Worm (Caenorhabditis elegans): ENCODE measurements around the gene F11D11.3.

F11D11.3 gene

DNA sequence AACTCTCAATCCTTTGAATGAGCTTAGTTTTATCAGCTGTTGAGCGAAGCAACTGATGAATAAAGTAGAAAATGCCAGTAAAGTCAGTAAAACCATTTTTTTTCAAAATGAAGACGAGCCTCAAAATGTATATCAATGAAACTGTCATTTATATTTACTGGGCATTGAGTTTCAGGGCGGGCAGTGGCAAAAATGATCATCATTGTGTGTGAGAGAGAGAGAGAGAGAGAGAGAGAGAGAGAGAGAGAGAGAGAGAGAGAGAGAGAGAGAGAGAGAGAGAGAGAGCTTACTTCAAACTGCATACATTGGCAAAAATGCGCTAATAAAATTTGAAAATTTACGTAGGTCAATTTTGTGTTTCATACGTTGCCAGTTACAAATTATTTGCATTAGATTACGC lies at the start of gene F11D11.3:
Gene F11D11.3, minus strand, starts transcription at position 101 of the 400 bp plus-strand sequence.
- TF ChIP-seq med-1 (GFP tag; optimal IDR thresholded peaks at IDR 0.05; ENCODE audit: insufficient read depth) (no peak), ref-1 (GFP tag; conservative IDR thresholded peaks at IDR 0.05) (no peak), flt-1 (GFP tag; IDR thresholded peaks at IDR 0.05) (no peak), T22C8.4 (GFP tag; IDR thresholded peaks at IDR 0.05) (no peak), ztf-29 (GFP tag; IDR thresholded peaks at IDR 0.05) (no peak), cog-1 (tag; optimal IDR thresholded peaks at IDR 0.05) (no peak)

DNA sequence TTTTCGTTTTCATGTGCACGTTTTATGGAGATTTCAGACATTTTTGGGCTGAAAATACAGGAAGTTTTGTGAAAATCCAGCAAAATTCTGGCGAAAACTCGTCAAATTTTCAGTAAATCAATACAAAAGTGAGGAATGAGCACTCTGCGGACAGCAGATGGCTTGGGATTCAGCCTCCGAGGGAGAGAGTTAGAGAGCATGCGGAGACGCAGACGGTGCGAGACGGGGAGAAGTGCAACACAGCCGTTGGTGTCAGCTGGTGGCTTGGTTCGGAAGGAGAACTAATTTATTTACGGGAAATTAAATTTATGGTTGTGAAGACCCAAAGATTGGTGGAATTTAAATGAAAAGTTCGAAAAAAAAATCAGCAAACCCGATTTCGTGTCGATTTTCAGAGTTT lies 48.5 kb upstream of the F11D11.3 start, which contains the start of gene C54E10.6:
Gene C54E10.6, minus strand, starts transcription at position 109 of the 400 bp plus-strand sequence.
- TF ChIP-seq flt-1 (GFP tag; IDR thresholded peaks at IDR 0.05): no peak
- no peak for TF ChIP-seq ztf-23 (GFP tag; IDR thresholded peaks at IDR 0.05)
- 0 out of 2 replicates have a peak, but pooled peaks have one; percentile 14 for TF ChIP-seq T22C8.4 (GFP tag; IDR thresholded peaks at IDR 0.05)
- TF ChIP-seq ref-1 (GFP tag; conservative IDR thresholded peaks at IDR 0.05): no peak

DNA sequence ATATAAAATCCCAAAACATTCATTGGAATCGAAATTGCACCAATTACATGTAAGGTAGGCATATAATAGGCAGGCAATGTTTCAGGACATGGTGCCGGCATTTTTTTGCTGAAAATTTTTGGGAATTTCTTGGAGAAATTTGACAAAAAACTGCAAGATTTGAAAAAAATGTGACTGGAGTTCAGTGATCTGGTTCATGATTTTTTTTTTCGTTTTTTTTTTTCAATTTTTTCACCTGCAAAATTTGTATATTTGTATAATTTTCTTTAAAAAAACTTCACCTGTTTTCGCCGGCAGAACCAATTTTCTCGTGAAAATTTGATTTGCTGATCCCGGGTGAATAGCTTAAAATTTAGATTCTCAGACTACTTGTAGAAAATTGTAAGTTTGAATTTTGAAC lies 46.3 kb upstream of the F11D11.3 start, which contains the start of gene sri-10:
Gene sri-10, minus strand, starts transcription at position 101 of the 400 bp plus-strand sequence.
- no peak for TF ChIP-seq med-1 (GFP tag; optimal IDR thresholded peaks at IDR 0.05; ENCODE audit: insufficient read depth)
- TF ChIP-seq ref-1 (GFP tag; conservative IDR thresholded peaks at IDR 0.05): no peak
- TF ChIP-seq cog-1 (tag; optimal IDR thresholded peaks at IDR 0.05): no peak
- TF ChIP-seq T22C8.4 (GFP tag; IDR thresholded peaks at IDR 0.05): no peak
- TF ChIP-seq ztf-29 (GFP tag; IDR thresholded peaks at IDR 0.05): no peak
- no peak for TF ChIP-seq ztf-23 (GFP tag; IDR thresholded peaks at IDR 0.05)

DNA sequence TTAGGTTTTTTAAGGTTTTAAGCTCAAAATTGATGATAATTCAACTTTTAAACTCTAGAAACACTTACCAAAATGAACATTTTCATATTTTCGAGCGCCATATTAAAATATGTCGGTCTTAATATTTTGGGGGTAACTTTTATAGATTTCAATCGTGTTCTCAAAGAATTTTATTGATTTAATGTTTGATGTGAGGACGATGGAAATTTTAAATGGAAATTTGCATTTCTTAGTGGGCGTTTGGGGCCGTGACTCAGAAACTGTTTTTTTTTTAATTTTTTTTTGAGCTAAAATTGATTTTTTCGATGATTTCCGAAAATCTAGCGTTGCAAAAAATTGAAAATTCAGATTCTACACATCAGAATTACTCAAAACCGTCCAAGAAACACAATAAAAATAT lies 43.2 kb upstream of the F11D11.3 start, which contains the start of gene C54E10.10:
Gene C54E10.10, minus strand, starts transcription at position 101 of the 400 bp plus-strand sequence.
- no peak for TF ChIP-seq tab-1 (GFP tag; IDR thresholded peaks at IDR 0.05)
- no peak for TF ChIP-seq cog-1 (tag; optimal IDR thresholded peaks at IDR 0.05)
- TF ChIP-seq med-1 (GFP tag; optimal IDR thresholded peaks at IDR 0.05; ENCODE audit: insufficient read depth): no peak
- no peak for TF ChIP-seq ztf-29 (GFP tag; IDR thresholded peaks at IDR 0.05)
- no peak for TF ChIP-seq ztf-23 (GFP tag; IDR thresholded peaks at IDR 0.05)
- TF ChIP-seq ref-1 (GFP tag; conservative IDR thresholded peaks at IDR 0.05): no peak
- no peak for TF ChIP-seq T22C8.4 (GFP tag; IDR thresholded peaks at IDR 0.05)
- TF ChIP-seq flt-1 (GFP tag; IDR thresholded peaks at IDR 0.05): no peak

DNA sequence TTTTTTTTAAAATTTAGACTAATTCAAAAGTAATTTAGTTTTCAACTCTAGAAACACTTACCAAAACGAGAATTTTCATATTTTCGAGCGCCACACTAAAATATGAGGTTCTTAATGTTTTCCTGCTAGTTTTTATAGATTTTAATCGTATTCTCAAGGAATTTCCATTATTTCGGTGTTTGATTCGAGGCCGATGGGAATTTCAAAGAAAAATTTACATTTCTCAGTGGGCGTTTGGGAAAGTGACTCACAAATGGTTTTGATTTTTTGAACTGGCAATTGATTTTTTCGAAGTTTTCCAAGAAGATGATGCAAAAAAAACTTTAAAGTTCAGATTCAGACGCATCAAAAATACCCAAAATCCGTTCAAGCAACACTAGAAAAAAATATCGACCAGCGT lies 42.0 kb upstream of the F11D11.3 start, which contains the start of gene C54E10.11:
Gene C54E10.11, minus strand, starts transcription at position 101 of the 400 bp plus-strand sequence.
- TF ChIP-seq med-1 (GFP tag; optimal IDR thresholded peaks at IDR 0.05; ENCODE audit: insufficient read depth) (no peak), tab-1 (GFP tag; IDR thresholded peaks at IDR 0.05) (no peak), klf-2 (GFP tag; conservative IDR thresholded peaks at IDR 0.05) (no peak), ztf-29 (GFP tag; IDR thresholded peaks at IDR 0.05) (no peak), ztf-23 (GFP tag; IDR thresholded peaks at IDR 0.05) (no peak), T22C8.4 (GFP tag; IDR thresholded peaks at IDR 0.05) (no peak)

DNA sequence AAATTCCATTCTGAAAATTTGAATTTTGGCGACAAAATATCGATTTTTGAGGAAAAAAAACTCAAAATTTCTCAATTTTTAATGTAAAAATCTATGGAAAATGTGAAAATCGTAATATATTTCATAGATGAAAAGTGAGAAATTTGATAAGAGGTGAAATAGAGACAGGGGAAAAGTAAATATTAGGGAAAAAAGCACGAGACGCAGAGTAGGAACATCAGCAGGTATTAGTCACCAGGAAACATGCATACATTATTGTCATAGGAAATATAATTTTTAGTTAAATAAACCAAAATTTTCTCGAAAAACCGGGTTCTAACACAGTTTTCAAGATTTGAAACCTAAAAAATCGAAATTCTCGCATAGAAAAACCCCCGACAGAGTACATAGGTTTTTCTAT lies 40.7 kb upstream of the F11D11.3 start, which contains the start of gene nhr-170:
Gene nhr-170, minus strand, starts transcription at position 16 of the 400 bp plus-strand sequence.
- no peak for TF ChIP-seq ztf-29 (GFP tag; IDR thresholded peaks at IDR 0.05)
- TF ChIP-seq ref-1 (GFP tag; conservative IDR thresholded peaks at IDR 0.05): no peak

DNA sequence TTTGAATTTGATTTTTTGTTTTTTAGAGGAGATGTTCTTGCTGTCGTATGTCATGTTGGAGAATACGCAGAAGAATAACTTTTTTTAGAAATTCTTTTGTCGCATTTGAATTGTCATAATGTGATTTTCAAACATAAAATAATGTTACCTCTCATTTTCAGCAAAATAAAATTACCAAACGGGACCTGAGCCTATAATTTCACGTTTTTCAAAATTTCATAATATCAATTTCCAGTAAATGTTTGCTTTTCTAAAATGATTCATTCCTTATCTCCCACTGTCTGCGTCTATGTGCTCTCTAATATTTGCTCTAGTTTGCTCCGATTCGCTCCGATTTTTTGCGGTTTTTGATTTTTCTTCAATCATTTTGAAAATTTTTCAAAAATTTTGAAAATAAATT lies 30.6 kb upstream of the F11D11.3 start, which contains the start of gene nhr-231:
Gene nhr-231, plus strand, starts transcription at position 301 of the 400 bp plus-strand sequence.
- TF ChIP-seq klf-2 (GFP tag; conservative IDR thresholded peaks at IDR 0.05): no peak
- TF ChIP-seq ztf-29 (GFP tag; IDR thresholded peaks at IDR 0.05): no peak

DNA sequence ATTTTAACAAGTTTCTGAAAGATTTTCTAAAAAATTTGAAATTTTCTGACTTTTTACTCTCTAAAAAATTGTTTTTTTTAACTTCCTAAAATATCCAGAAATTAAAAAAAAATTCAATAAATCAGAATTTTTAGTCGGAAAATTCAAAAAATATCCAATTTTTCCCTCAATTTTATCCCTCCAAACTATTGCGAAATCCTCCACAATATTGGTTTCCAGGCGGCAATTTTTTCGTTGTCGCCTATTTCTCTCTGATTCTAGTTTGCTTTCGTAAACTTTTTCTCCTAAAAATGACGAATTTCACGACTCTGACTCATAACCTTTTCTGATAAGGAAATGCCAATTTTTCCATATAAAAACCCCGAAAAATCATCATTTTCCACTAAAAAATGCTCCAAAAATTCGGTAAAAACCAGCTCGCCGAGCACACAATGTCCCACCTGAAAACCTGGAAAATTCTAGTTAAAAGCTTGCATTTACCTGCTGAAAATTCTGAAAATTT lies 27.4 kb upstream of the F11D11.3 start, which contains the start of gene Y17D7B.2:
Gene Y17D7B.2, plus strand, starts transcription at position 323 of the 502 bp plus-strand sequence.
- no peak for TF ChIP-seq med-1 (GFP tag; optimal IDR thresholded peaks at IDR 0.05; ENCODE audit: insufficient read depth)
- no peak for TF ChIP-seq ztf-29 (GFP tag; IDR thresholded peaks at IDR 0.05)
- no peak for TF ChIP-seq cog-1 (tag; optimal IDR thresholded peaks at IDR 0.05)
- no peak for TF ChIP-seq tab-1 (GFP tag; IDR thresholded peaks at IDR 0.05)
- TF ChIP-seq ztf-23 (GFP tag; IDR thresholded peaks at IDR 0.05): no peak
- no peak for TF ChIP-seq flt-1 (GFP tag; IDR thresholded peaks at IDR 0.05)
- TF ChIP-seq ref-1 (GFP tag; conservative IDR thresholded peaks at IDR 0.05): no peak
- TF ChIP-seq klf-2 (GFP tag; conservative IDR thresholded peaks at IDR 0.05): no peak
- TF ChIP-seq T22C8.4 (GFP tag; IDR thresholded peaks at IDR 0.05): no peak

DNA sequence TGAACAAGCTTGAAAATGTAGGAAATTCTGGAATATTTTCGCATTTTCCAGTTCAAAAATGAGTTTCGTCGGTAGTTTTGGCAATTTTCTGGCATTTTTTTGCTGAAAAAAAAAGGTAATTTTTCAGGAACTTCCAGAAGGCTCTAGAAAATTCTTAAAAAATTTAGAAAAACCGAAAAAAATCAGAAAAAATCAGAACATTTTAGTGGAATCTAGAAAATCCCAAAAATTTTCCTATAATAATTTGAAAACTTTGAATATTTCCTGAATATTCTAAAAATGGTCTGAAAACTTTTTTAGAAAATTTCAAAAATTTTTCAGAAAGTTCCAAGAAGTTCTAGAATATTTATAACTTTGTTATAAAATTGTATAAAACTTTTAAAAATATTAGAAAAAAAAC lies 26.6 kb upstream of the F11D11.3 start, which contains the start of gene Y17D7B.3:
Gene Y17D7B.3, minus strand, starts transcription at position 101 of the 400 bp plus-strand sequence.
- TF ChIP-seq ztf-29 (GFP tag; IDR thresholded peaks at IDR 0.05): no peak
- TF ChIP-seq ref-1 (GFP tag; conservative IDR thresholded peaks at IDR 0.05): no peak
- no peak for TF ChIP-seq cog-1 (tag; optimal IDR thresholded peaks at IDR 0.05)
- TF ChIP-seq tab-1 (GFP tag; IDR thresholded peaks at IDR 0.05): no peak

DNA sequence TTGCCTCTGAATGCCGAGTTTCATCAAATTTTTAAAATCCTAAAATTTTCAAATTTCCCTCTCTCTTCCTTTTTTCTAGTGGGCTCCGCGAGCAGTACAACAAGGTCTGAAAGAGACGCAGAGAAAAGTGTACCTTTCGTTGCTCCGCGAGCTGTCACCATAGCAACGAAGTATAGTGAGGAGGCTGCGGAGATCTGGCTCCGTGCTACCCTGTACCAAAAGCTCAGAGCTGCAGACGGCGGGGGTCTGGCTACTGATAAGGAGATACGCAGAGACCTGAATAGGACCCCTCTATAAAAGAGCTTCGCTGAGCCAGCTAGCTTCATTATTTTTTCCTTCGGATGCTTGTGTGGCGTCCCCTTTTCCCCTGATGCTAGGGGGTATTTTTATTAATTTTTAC lies 23.4 kb upstream of the F11D11.3 start, which contains the start of gene Y17D7B.10:
Gene Y17D7B.10, plus strand, starts transcription at position 243 of the 400 bp plus-strand sequence.
- TF ChIP-seq ztf-29 (GFP tag; IDR thresholded peaks at IDR 0.05) (no peak), ref-1 (GFP tag; conservative IDR thresholded peaks at IDR 0.05) (no peak), T22C8.4 (GFP tag; IDR thresholded peaks at IDR 0.05) (no peak), cog-1 (tag; optimal IDR thresholded peaks at IDR 0.05) (no peak), med-1 (GFP tag; optimal IDR thresholded peaks at IDR 0.05; ENCODE audit: insufficient read depth) (no peak), ztf-23 (GFP tag; IDR thresholded peaks at IDR 0.05) (no peak), klf-2 (GFP tag; conservative IDR thresholded peaks at IDR 0.05) (no peak), flt-1 (GFP tag; IDR thresholded peaks at IDR 0.05) (no peak), tab-1 (GFP tag; IDR thresholded peaks at IDR 0.05) (no peak)

All from whole organism, midembryonic.